Worm (Caenorhabditis elegans) whole organism, L1 larva: Measurements from ENCODE around the gene rbr-2.
A peak's percentile ranks its signal among the peaks of the same experiment; 100 is the strongest.

Source experiments
- blmp-1 ChIP-seq: fragments of 150-350 bp; optimal IDR thresholded peaks from 2 replicates; lab custom pipeline; 2014; ENCODE audit warnings: missing biosample characterization, missing genetic modification characterization
- ces-1 ChIP-seq: fragments of 150-350 bp; optimal IDR thresholded peaks from 2 replicates; lab custom pipeline; 2014; ENCODE audit warnings: missing biosample characterization, missing genetic modification reagents, missing genetic modification characterization
- fkh-4 ChIP-seq: sonication (generic microtip); optimal IDR thresholded peaks from 2 replicates; lab custom pipeline; 2016; ENCODE audit warnings: missing compliant biosample characterization, missing genetic modification characterization, borderline replicate concordance
- grh-1 ChIP-seq: fragments of 200-800 bp; sonication (Bioruptor generic); IDR thresholded peaks from 2 replicates; pipeline ENCODE4 v1.3.6; 2022; ENCODE audit warnings: missing genetic modification reagents, missing genetic modification characterization, missing compliant biosample characterization
- lin-15B ChIP-seq: fragments of 150-350 bp; sonication (generic microtip); optimal IDR thresholded peaks from 3 replicates; lab custom pipeline; 2014; ENCODE audit warnings: missing biosample characterization, missing genetic modification characterization
- mep-1 ChIP-seq: fragments of 150-350 bp; optimal IDR thresholded peaks from 2 replicates; lab custom pipeline; 2014; ENCODE audit warnings: missing biosample characterization, missing genetic modification characterization
- nhr-11 ChIP-seq: fragments of 150-350 bp; optimal IDR thresholded peaks from 2 replicates; lab custom pipeline; 2014; ENCODE audit warnings: missing biosample characterization, missing genetic modification characterization
- unc-62 ChIP-seq: fragments of 150-350 bp; optimal IDR thresholded peaks from 2 replicates; lab custom pipeline; 2014; ENCODE audit warnings: missing biosample characterization, missing genetic modification reagents, missing genetic modification characterization
- unc-98 ChIP-seq: fragments of 200-800 bp; sonication (Bioruptor generic); IDR thresholded peaks from 2 replicates; pipeline ENCODE4 v1.3.6; 2022; ENCODE audit warnings: missing genetic modification characterization, missing compliant biosample characterization
- ztf-11 ChIP-seq, 2 experiments: sonication (generic microtip); optimal IDR thresholded peaks; 2 replicates each; lab custom pipeline; 2016 to 2017; ENCODE audit warnings: missing genetic modification characterization in 2 of 2, missing biosample characterization in 1 of 2, missing compliant biosample characterization in 1 of 2

- no peak for TF ChIP-seq nhr-11
- TF ChIP-seq ztf-11 (tag; optimal IDR thresholded peaks at IDR 0.05; lab: Kevin White, UChicago) = no peak
- TF ChIP-seq unc-62 (GFP tag; lab: Kevin White, UChicago) = no peak
- TF ChIP-seq lin-15B (tag; lab: Kevin White, UChicago) = no peak
- TF ChIP-seq unc-98 (GFP tag; lab: Robert Waterston, UW) = no peak
- no peak for TF ChIP-seq blmp-1 (tag; lab: Kevin White, UChicago)
- no peak for TF ChIP-seq fkh-4 (tag; lab: Kevin White, UChicago)
- TF ChIP-seq ces-1 (GFP tag; lab: Kevin White, UChicago) = peak; percentile 96
- TF ChIP-seq grh-1 (GFP tag; lab: Robert Waterston, UW) = no peak
- TF ChIP-seq mep-1 (tag; lab: Kevin White, UChicago) = peak; percentile 65
Measured at ce11 chrIV:10936906-10937540, 17.2 kb downstream of the rbr-2 start, which contains the start of gene fic-1.
